Fruit fly (Drosophila melanogaster) whole organism, embryonic: ENCODE results near the gene Cyp313a4.

Source experiments
- ATbp ChIP-seq: fragments of 200-800 bp; sonication (Bioruptor generic); optimal IDR thresholded peaks from 2 replicates; lab custom pipeline; 2017; ENCODE audit warnings: missing biosample characterization, mild to moderate bottlenecking, missing genetic modification characterization, missing genetic modification reagents
- Bdp1 ChIP-seq: fragments of 200-800 bp; sonication (Bioruptor generic); optimal IDR thresholded peaks from 3 replicates; lab custom pipeline; 2016; ENCODE audit warnings: missing biosample characterization, missing genetic modification characterization
- Bgb ChIP-seq: fragments of 200-800 bp; sonication (Bioruptor generic); IDR thresholded peaks from 2 replicates; pipeline ENCODE4 v1.3.6; 2022; ENCODE audit warnings: missing biosample characterization, missing genetic modification characterization; ENCODE audit not compliant: partially characterized antibody
- CG11560 ChIP-seq: fragments of 200-800 bp; sonication (Bioruptor generic); IDR thresholded peaks from 3 replicates; pipeline ENCODE4 v1.3.6; 2022; ENCODE audit warnings: missing biosample characterization, missing genetic modification characterization
- CG12071 ChIP-seq: fragments of 200-800 bp; sonication (Bioruptor generic); optimal IDR thresholded peaks from 3 replicates; lab custom pipeline; 2018; ENCODE audit warnings: missing biosample characterization, mild to moderate bottlenecking, missing genetic modification characterization
- CG14710 ChIP-seq: fragments of 200-800 bp; sonication (Bioruptor generic); optimal IDR thresholded peaks from 3 replicates; lab custom pipeline; 2019; ENCODE audit warnings: missing biosample characterization, mild to moderate bottlenecking, missing genetic modification characterization, moderate library complexity
- CG15479 ChIP-seq: fragments of 200-800 bp; sonication (Bioruptor generic); optimal IDR thresholded peaks from 3 replicates; lab custom pipeline; 2019; ENCODE audit warnings: missing biosample characterization, mild to moderate bottlenecking, missing genetic modification characterization, moderate library complexity
- CG15601 ChIP-seq: fragments of 200-800 bp; sonication (Bioruptor generic); optimal IDR thresholded peaks from 3 replicates; lab custom pipeline; 2019; ENCODE audit warnings: missing biosample characterization, mild to moderate bottlenecking, missing genetic modification characterization, moderate library complexity
- CG15696 ChIP-seq: fragments of 200-800 bp; sonication (Bioruptor generic); optimal IDR thresholded peaks from 2 replicates; lab custom pipeline; 2019; ENCODE audit warnings: missing biosample characterization, mild to moderate bottlenecking, missing genetic modification characterization, moderate library complexity
- CG1647 ChIP-seq: fragments of 200-800 bp; sonication (Bioruptor generic); optimal IDR thresholded peaks from 3 replicates; lab custom pipeline; 2016; ENCODE audit warnings: missing biosample characterization, missing genetic modification characterization
- CG17328 ChIP-seq: fragments of 200-800 bp; sonication (Bioruptor generic); IDR thresholded peaks from 2 replicates; pipeline ENCODE4 v1.3.6; 2022; ENCODE audit warnings: missing biosample characterization, missing genetic modification characterization
- CG17359 ChIP-seq: fragments of 200-800 bp; sonication (Bioruptor generic); optimal IDR thresholded peaks from 3 replicates; lab custom pipeline; 2018; ENCODE audit warnings: missing biosample characterization, mild to moderate bottlenecking, missing genetic modification characterization, moderate library complexity
- CG18599 ChIP-seq: fragments of 200-800 bp; sonication (Bioruptor generic); optimal IDR thresholded peaks from 3 replicates; lab custom pipeline; 2017; ENCODE audit warnings: missing biosample characterization, missing genetic modification characterization, mild to moderate bottlenecking, moderate library complexity, missing genetic modification reagents
- CG2202 ChIP-seq: fragments of 200-800 bp; sonication (Bioruptor generic); optimal IDR thresholded peaks from 2 replicates; lab custom pipeline; 2018; ENCODE audit warnings: missing biosample characterization, mild to moderate bottlenecking, missing genetic modification characterization
- CG2875 ChIP-seq: fragments of 200-800 bp; sonication (Bioruptor generic); optimal IDR thresholded peaks from 2 replicates; lab custom pipeline; 2017; ENCODE audit warnings: missing biosample characterization, mild to moderate bottlenecking, missing genetic modification characterization, missing genetic modification reagents
- CG30403 ChIP-seq: fragments of 200-800 bp; sonication (Bioruptor generic); optimal IDR thresholded peaks from 3 replicates; lab custom pipeline; 2016; ENCODE audit warnings: missing biosample characterization, missing genetic modification characterization
- CG3281 ChIP-seq: fragments of 200-800 bp; sonication (Bioruptor generic); optimal IDR thresholded peaks from 3 replicates; lab custom pipeline; 2017; ENCODE audit warnings: missing biosample characterization, mild to moderate bottlenecking, missing genetic modification characterization
- CG3838 ChIP-seq: fragments of 200-800 bp; sonication (Bioruptor generic); optimal IDR thresholded peaks from 3 replicates; lab custom pipeline; 2016; ENCODE audit warnings: missing biosample characterization, missing genetic modification characterization
- CG4282 ChIP-seq: fragments of 200-800 bp; sonication (Bioruptor generic); optimal IDR thresholded peaks from 2 replicates; lab custom pipeline; 2016; ENCODE audit warnings: missing biosample characterization, missing genetic modification characterization
- CG4424 ChIP-seq: fragments of 200-800 bp; sonication (Bioruptor generic); optimal IDR thresholded peaks from 3 replicates; lab custom pipeline; 2016; ENCODE audit warnings: missing biosample characterization, missing genetic modification characterization
- CG7271 ChIP-seq: fragments of 200-800 bp; sonication (Bioruptor generic); optimal IDR thresholded peaks from 2 replicates; lab custom pipeline; 2018; ENCODE audit warnings: missing biosample characterization, mild to moderate bottlenecking, missing genetic modification characterization, moderate library complexity
- CG7745 ChIP-seq: fragments of 200-800 bp; sonication (Bioruptor generic); optimal IDR thresholded peaks from 2 replicates; lab custom pipeline; 2018; ENCODE audit warnings: missing biosample characterization, mild to moderate bottlenecking, missing genetic modification characterization, moderate library complexity
- CG7928 ChIP-seq: fragments of 200-800 bp; sonication (Bioruptor generic); optimal IDR thresholded peaks from 2 replicates; lab custom pipeline; 2017; ENCODE audit warnings: missing biosample characterization, mild to moderate bottlenecking, missing genetic modification characterization
- CG8359 ChIP-seq: fragments of 200-800 bp; sonication (Bioruptor generic); optimal IDR thresholded peaks from 2 replicates; lab custom pipeline; 2017; ENCODE audit warnings: missing biosample characterization, mild to moderate bottlenecking, missing genetic modification characterization, borderline replicate concordance
- Dip3 ChIP-seq: fragments of 200-800 bp; sonication (Bioruptor generic); optimal IDR thresholded peaks from 3 replicates; lab custom pipeline; 2016; ENCODE audit warnings: missing biosample characterization, missing genetic modification characterization
- Drgx ChIP-seq: fragments of 200-800 bp; sonication (Bioruptor generic); IDR thresholded peaks from 2 replicates; pipeline ENCODE4 v1.3.6; 2022; ENCODE audit warnings: missing biosample characterization, missing genetic modification characterization
- Eip74EF ChIP-seq, 2 experiments: fragments of 200-800 bp in 1 of 2; fragments of >200 bp in 1 of 2; sonication (Bioruptor generic) in 1 of 2; optimal IDR thresholded peaks; 2 replicates each; lab custom pipeline; 2017 to 2019; ENCODE audit warnings: missing biosample characterization in 2 of 2, missing genetic modification characterization in 2 of 2, mild to moderate bottlenecking in 1 of 2, moderate library complexity in 1 of 2
- Fer1 ChIP-seq: fragments of 200-800 bp; sonication (Bioruptor generic); optimal IDR thresholded peaks from 2 replicates; lab custom pipeline; 2017; ENCODE audit warnings: missing biosample characterization, mild to moderate bottlenecking, missing genetic modification characterization
- Fer2 ChIP-seq: fragments of 200-800 bp; sonication (Bioruptor generic); optimal IDR thresholded peaks from 2 replicates; lab custom pipeline; 2018; ENCODE audit warnings: missing biosample characterization, mild to moderate bottlenecking, missing genetic modification characterization, moderate library complexity
- HLHmδ ChIP-seq: fragments of 200-800 bp; sonication (Bioruptor generic); optimal IDR thresholded peaks from 2 replicates; lab custom pipeline; 2018; ENCODE audit warnings: missing biosample characterization, mild to moderate bottlenecking, missing genetic modification characterization, moderate library complexity
- MBD-R2 ChIP-seq: fragments of 200-800 bp; sonication (Bioruptor generic); IDR thresholded peaks from 2 replicates; pipeline ENCODE4 v1.3.6; 2022; ENCODE audit warnings: missing biosample characterization, missing genetic modification characterization
- Nf-YA ChIP-seq: fragments of 200-800 bp; sonication (Bioruptor generic); IDR thresholded peaks from 2 replicates; pipeline ENCODE4 v1.3.6; 2022; ENCODE audit warnings: missing biosample characterization, missing genetic modification characterization
- Oli ChIP-seq: fragments of 200-800 bp; sonication (Bioruptor generic); optimal IDR thresholded peaks from 2 replicates; lab custom pipeline; 2018; ENCODE audit warnings: missing biosample characterization, mild to moderate bottlenecking, missing genetic modification characterization, moderate library complexity
- Optix ChIP-seq: fragments of 200-800 bp; sonication (Bioruptor generic); IDR thresholded peaks from 3 replicates; pipeline ENCODE4 v1.3.6; 2022; ENCODE audit warnings: missing biosample characterization, missing genetic modification characterization
- Sox100B ChIP-seq: fragments of 200-800 bp; sonication (Bioruptor generic); optimal IDR thresholded peaks from 3 replicates; lab custom pipeline; 2018; ENCODE audit warnings: missing biosample characterization, mild to moderate bottlenecking, missing genetic modification characterization
- bab2 ChIP-seq: fragments of 200-800 bp; sonication (Bioruptor generic); optimal IDR thresholded peaks from 2 replicates; lab custom pipeline; 2016; ENCODE audit warnings: missing biosample characterization, missing genetic modification characterization
- bsh ChIP-seq, 2 experiments: fragments of 200-800 bp; sonication (Bioruptor generic); optimal IDR thresholded peaks; 2 replicates each; lab custom pipeline; 2017 to 2018; ENCODE audit warnings: mild to moderate bottlenecking in 2 of 2, missing biosample characterization in 2 of 2, missing genetic modification characterization in 2 of 2, moderate library complexity in 1 of 2
- caup ChIP-seq: fragments of 200-800 bp; sonication (Bioruptor generic); optimal IDR thresholded peaks from 3 replicates; lab custom pipeline; 2017; ENCODE audit warnings: missing biosample characterization, mild to moderate bottlenecking, missing genetic modification characterization, moderate library complexity; ENCODE audit not compliant: severe bottlenecking
- dm ChIP-seq: fragments of 200-800 bp; sonication (Bioruptor generic); optimal IDR thresholded peaks from 3 replicates; lab custom pipeline; 2016; ENCODE audit warnings: missing biosample characterization, missing genetic modification characterization
- fd102C ChIP-seq: fragments of 200-800 bp; sonication (Bioruptor generic); optimal IDR thresholded peaks from 2 replicates; lab custom pipeline; 2018; ENCODE audit warnings: missing biosample characterization, mild to moderate bottlenecking, missing genetic modification characterization, moderate library complexity
- fru ChIP-seq: fragments of >200 bp; optimal IDR thresholded peaks from 2 replicates; lab custom pipeline; 2017
- grn ChIP-seq: fragments of 200-800 bp; sonication (Bioruptor generic); optimal IDR thresholded peaks from 3 replicates; lab custom pipeline; 2017; ENCODE audit warnings: missing biosample characterization, missing genetic modification characterization
- gsb-n ChIP-seq: fragments of 200-800 bp; sonication (Bioruptor generic); optimal IDR thresholded peaks from 3 replicates; lab custom pipeline; 2018; ENCODE audit warnings: missing biosample characterization, mild to moderate bottlenecking, missing genetic modification characterization
- hth ChIP-seq: fragments of >200 bp; optimal IDR thresholded peaks from 2 replicates; lab custom pipeline; 2017; ENCODE audit warnings: inconsistent platforms
- nerfin-1 ChIP-seq: fragments of 200-800 bp; sonication (Bioruptor generic); optimal IDR thresholded peaks from 3 replicates; lab custom pipeline; 2019; ENCODE audit warnings: missing biosample characterization, mild to moderate bottlenecking, missing genetic modification characterization, moderate library complexity
- sens ChIP-seq: fragments of 200-800 bp; sonication (Bioruptor generic); peaks from one replicate; lab custom pipeline; 2016; ENCODE audit warnings: missing biosample characterization, missing genetic modification characterization
- seq ChIP-seq: fragments of 200-800 bp; sonication (Bioruptor generic); IDR thresholded peaks from 2 replicates; pipeline ENCODE4 v1.3.6; 2022; ENCODE audit warnings: missing biosample characterization, missing genetic modification characterization
- tgo ChIP-seq: fragments of 200-800 bp; sonication (Bioruptor generic); IDR thresholded peaks from 3 replicates; pipeline ENCODE4 v1.3.6; 2022; ENCODE audit warnings: missing biosample characterization, missing genetic modification characterization
- vvl ChIP-seq: fragments of 200-800 bp; sonication (Bioruptor generic); IDR thresholded peaks from 2 replicates; pipeline ENCODE4 v1.3.6; 2022; ENCODE audit warnings: missing biosample characterization, missing genetic modification characterization
- wek ChIP-seq: fragments of 200-800 bp; sonication (Bioruptor generic); optimal IDR thresholded peaks from 3 replicates; lab custom pipeline; 2018; ENCODE audit warnings: missing biosample characterization, mild to moderate bottlenecking, missing genetic modification characterization, moderate library complexity

Gene Cyp313a4

DNA sequence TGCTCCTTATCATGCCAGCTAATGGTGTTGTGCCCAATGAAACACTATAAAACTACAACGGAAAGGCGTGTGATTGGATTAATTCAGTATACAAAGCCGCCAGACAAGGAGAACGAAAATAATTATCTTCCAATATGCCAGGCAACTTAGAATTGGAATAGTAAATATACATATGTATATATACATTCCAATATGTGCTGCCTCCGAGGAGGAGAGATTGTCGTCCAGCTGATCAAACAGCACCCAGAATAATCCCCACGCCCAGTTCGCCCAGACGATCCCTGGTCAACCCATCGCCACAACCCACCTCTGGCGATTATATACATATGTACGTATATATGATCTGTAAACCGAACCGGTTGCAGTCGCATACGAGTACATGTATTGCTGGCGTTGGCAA, 20.1 kb upstream of the Cyp313a4 start (continued):
- no peak for TF ChIP-seq CG30403 (GFP tag; lab: Kevin White, UChicago)
- TF ChIP-seq CG15696, result peak; percentile 36
- peak; percentile 37; the same call in 1 of the 2 replicates for TF ChIP-seq vvl (GFP tag; lab: Robert Waterston, UW)
- TF ChIP-seq Bdp1, result no peak
- no peak for TF ChIP-seq CG7271 (tag; lab: Kevin White, UChicago)
- TF ChIP-seq CG17359 (tag; lab: Kevin White, UChicago), result peak; percentile 35
- TF ChIP-seq HLHmδ (GFP tag; lab: Kevin White, UChicago), result peak; percentile 9
- TF ChIP-seq Dip3 (GFP tag; lab: Kevin White, UChicago), result no peak
- TF ChIP-seq CG3838 (GFP tag; lab: Kevin White, UChicago), result no peak
- TF ChIP-seq CG18599, result no peak
- TF ChIP-seq CG7928 (GFP tag; lab: Kevin White, UChicago), result no peak
- no peak for TF ChIP-seq CG3281 (GFP tag; lab: Kevin White, UChicago)
- TF ChIP-seq MBD-R2 (GFP tag; lab: Robert Waterston, UW), result no peak
- TF ChIP-seq Fer1 (GFP tag; lab: Kevin White, UChicago), result no peak
- no peak for TF ChIP-seq caup (GFP tag; lab: Kevin White, UChicago)
- TF ChIP-seq Eip74EF (GFP tag; optimal IDR thresholded peaks at IDR 0.05; lab: Kevin White, UChicago), result peak in 1 of 2 experiments; percentile 15
- peak; percentile 6 for TF ChIP-seq CG8359 (GFP tag; lab: Kevin White, UChicago)
- no peak for TF ChIP-seq fd102C (GFP tag; lab: Kevin White, UChicago)
- TF ChIP-seq CG7745 (tag; lab: Kevin White, UChicago), result no peak
- no peak for TF ChIP-seq fru
- TF ChIP-seq CG2202 (tag; lab: Kevin White, UChicago), result no peak
- no peak for TF ChIP-seq Bgb (GFP tag; lab: Robert Waterston, UW)
- TF ChIP-seq sens, result peak; percentile 78
- no peak for TF ChIP-seq Nf-YA (GFP tag; lab: Robert Waterston, UW)
- no peak for TF ChIP-seq Oli
- TF ChIP-seq CG17328 (GFP tag; lab: Robert Waterston, UW), result peak; percentile 16; the same call in 1 of the 2 replicates
- TF ChIP-seq Drgx (GFP tag; lab: Robert Waterston, UW), result no peak
- TF ChIP-seq CG12071 (GFP tag; lab: Kevin White, UChicago), result peak; percentile 4
- no peak for TF ChIP-seq bab2 (GFP tag; lab: Kevin White, UChicago)
- TF ChIP-seq seq (GFP tag; lab: Robert Waterston, UW), result 0 out of 2 replicates have a peak, but pooled peaks have one; percentile 17
- no peak for TF ChIP-seq CG11560
- TF ChIP-seq grn (GFP tag; lab: Kevin White, UChicago), result no peak
- peak; percentile 43 for TF ChIP-seq wek (GFP tag; lab: Kevin White, UChicago)
- no peak for TF ChIP-seq tgo (GFP tag; lab: Robert Waterston, UW)
- no peak for TF ChIP-seq hth
- no peak for TF ChIP-seq Optix (GFP tag; lab: Robert Waterston, UW)
- TF ChIP-seq nerfin-1 (tag; lab: Kevin White, UChicago), result peak; percentile 36
- no peak for TF ChIP-seq Fer2 (tag; lab: Kevin White, UChicago)
- peak in 1 of 2 experiments; percentile 44 for TF ChIP-seq bsh (GFP tag; optimal IDR thresholded peaks at IDR 0.05; lab: Kevin White, UChicago)
- TF ChIP-seq CG4424 (GFP tag; lab: Kevin White, UChicago), result no peak
- no peak for TF ChIP-seq CG4282 (GFP tag; lab: Kevin White, UChicago)
- peak; percentile 27 for TF ChIP-seq CG15601 (tag; lab: Kevin White, UChicago)
- no peak for TF ChIP-seq Sox100B (GFP tag; lab: Kevin White, UChicago)
- peak; percentile 26 for TF ChIP-seq CG2875 (GFP tag; lab: Kevin White, UChicago)
- no peak for TF ChIP-seq CG15479 (GFP tag; lab: Kevin White, UChicago)
- peak; percentile 27 for TF ChIP-seq ATbp (GFP tag; lab: Kevin White, UChicago)
- TF ChIP-seq CG14710 (tag; lab: Kevin White, UChicago), result peak; percentile 8
- no peak for TF ChIP-seq gsb-n (tag; lab: Kevin White, UChicago)
- TF ChIP-seq CG1647 (GFP tag; lab: Kevin White, UChicago), result no peak
- TF ChIP-seq dm, result no peak
